Worm (Caenorhabditis elegans) whole organism, late embryonic: ENCODE data around the gene F37A4.1.

Experiments
- ahr-1 ChIP-seq: sonication (generic microtip); optimal IDR thresholded peaks from 2 replicates; lab custom pipeline; 2016; ENCODE audit warnings: missing genetic modification characterization, missing compliant biosample characterization
- ceh-6 ChIP-seq: fragments of 200-800 bp; sonication (Bioruptor generic); optimal IDR thresholded peaks from 2 replicates; lab custom pipeline; 2018; ENCODE audit warnings: mild to moderate bottlenecking, missing genetic modification characterization, missing compliant biosample characterization
- ceh-9 ChIP-seq: sonication (generic microtip); optimal IDR thresholded peaks from 2 replicates; lab custom pipeline; 2016; ENCODE audit warnings: mild to moderate bottlenecking, missing genetic modification characterization, inconsistent platforms, missing compliant biosample characterization
- hlh-8 ChIP-seq: sonication (generic microtip); optimal IDR thresholded peaks from 2 replicates; lab custom pipeline; 2016; ENCODE audit warnings: missing genotype, missing genetic modification characterization, missing compliant biosample characterization
- nfya-1 ChIP-seq: sonication (generic microtip); optimal IDR thresholded peaks from 2 replicates; lab custom pipeline; 2017; ENCODE audit warnings: missing genetic modification characterization, mild to moderate bottlenecking, missing compliant biosample characterization, antibody characterized with exemption, moderate library complexity
- nhr-11 ChIP-seq: fragments of 150-350 bp; optimal IDR thresholded peaks from 2 replicates; lab custom pipeline; 2014; ENCODE audit warnings: missing biosample characterization, missing genetic modification characterization
- odd-2 ChIP-seq: sonication (generic microtip); optimal IDR thresholded peaks from 2 replicates; lab custom pipeline; 2017; ENCODE audit warnings: antibody characterized with exemption, mild to moderate bottlenecking, missing genetic modification characterization, missing compliant biosample characterization
- pqm-1 ChIP-seq: sonication (generic microtip); optimal IDR thresholded peaks from 2 replicates; lab custom pipeline; 2016; ENCODE audit warnings: missing genetic modification characterization, missing compliant biosample characterization

DNA sequence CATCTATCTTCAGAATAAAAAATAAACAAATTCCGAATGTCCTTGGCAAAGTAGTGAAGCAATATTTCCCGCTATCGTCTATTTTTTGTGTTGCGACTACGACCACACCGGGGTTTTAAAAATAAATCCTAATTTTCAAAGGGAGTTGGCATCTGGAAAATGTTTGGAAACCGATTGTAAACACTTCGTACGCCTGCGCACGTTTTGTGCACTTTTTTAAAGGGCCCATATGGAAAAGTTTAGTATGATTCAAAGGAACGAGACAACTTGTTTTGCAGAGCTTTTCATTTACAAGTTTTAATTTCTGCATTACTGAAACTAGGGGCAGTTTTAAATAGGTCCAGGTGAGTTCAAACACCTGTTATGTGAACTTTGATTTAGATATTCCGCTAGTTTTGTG is 16.9 kb downstream of the F37A4.1 start:
- TF ChIP-seq hlh-8 (tag; lab: Kevin White, UChicago): no peak
- no peak for TF ChIP-seq odd-2 (tag; lab: Kevin White, UChicago)
- no peak for TF ChIP-seq nhr-11 (tag; lab: Kevin White, UChicago)
- no peak for TF ChIP-seq ahr-1
- TF ChIP-seq ceh-6 (GFP tag; lab: Kevin White, UChicago): no peak
- no peak for TF ChIP-seq nfya-1 (tag; lab: Kevin White, UChicago)
- TF ChIP-seq ceh-9 (tag; lab: Kevin White, UChicago): no peak
- TF ChIP-seq pqm-1 (tag; lab: Kevin White, UChicago): no peak
